Fruit fly (Drosophila melanogaster): Measurements from ENCODE around the gene PKD.

The PKD gene

DNA sequence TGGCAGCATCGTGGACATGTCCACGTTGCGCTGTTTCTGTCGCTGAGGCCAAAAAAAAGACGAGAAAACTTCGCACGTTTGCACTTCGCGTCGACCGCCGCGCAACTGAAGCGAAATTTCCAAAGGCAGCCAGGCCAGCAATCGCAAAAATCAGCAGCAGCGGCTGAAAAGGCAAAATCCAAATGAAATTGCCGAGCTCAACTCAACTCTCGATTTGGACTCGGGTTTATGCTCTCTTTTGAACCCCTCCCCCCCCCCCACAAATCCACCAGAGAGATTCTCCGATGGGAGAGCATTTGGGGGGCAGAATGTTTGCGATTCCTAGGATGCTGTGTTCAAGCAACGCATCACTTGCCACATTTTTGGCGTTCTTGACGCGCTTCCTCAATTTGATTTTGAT, at the start of gene PKD:
Gene PKD (minus strand): TSS at position 88 of the 400 bp plus-strand sequence.
- TF ChIP-seq Adf1 (GFP tag; IDR thresholded peaks at IDR 0.05) (peak; percentile 28; the same call in 1 of the 2 replicates), Trl (optimal IDR thresholded peaks at IDR 0.05) (peak in 1 of 2 experiments; percentile 56), Trl (GFP tag; optimal IDR thresholded peaks at IDR 0.05) (no peak), Rfx (GFP tag; IDR thresholded peaks at IDR 0.05) (peak; percentile 28; the same call in 1 of the 2 replicates), sim (GFP tag; IDR thresholded peaks at IDR 0.05) (no peak), abd-A (tag; optimal IDR thresholded peaks at IDR 0.05) (peak; percentile 80), Drgx (GFP tag; IDR thresholded peaks at IDR 0.05) (peak; percentile 41; the same call in 1 of the 2 replicates), Jarid2 (GFP tag; optimal IDR thresholded peaks at IDR 0.05) (peak; percentile 10), CG10147 (GFP tag; optimal IDR thresholded peaks at IDR 0.05) (no peak), CG10979 (tag; optimal IDR thresholded peaks at IDR 0.05) (no peak), CG15011 (GFP tag; optimal IDR thresholded peaks at IDR 0.05) (no peak), CG4617 (GFP tag; optimal IDR thresholded peaks at IDR 0.05; ENCODE audit: borderline replicate concordance) (no peak), Ada2b (GFP tag; IDR thresholded peaks at IDR 0.05) (no peak), Med (GFP tag) (peak; percentile 65), CG8290 (GFP tag; optimal IDR thresholded peaks at IDR 0.05) (no peak), CG8290 (tag; optimal IDR thresholded peaks at IDR 0.05) (peak in 1 of 2 experiments; percentile 13), D19B (GFP tag; optimal IDR thresholded peaks at IDR 0.05) (no peak), scrt (GFP tag; optimal IDR thresholded peaks at IDR 0.05) (peak; percentile 41), B-H1 (GFP tag; IDR thresholded peaks at IDR 0.05) (no peak), rib (GFP tag; IDR thresholded peaks at IDR 0.05) (0 out of 2 replicates have a peak, but pooled peaks have one; percentile 26), prd (optimal IDR thresholded peaks at IDR 0.05) (no peak), prd (GFP tag; IDR thresholded peaks at IDR 0.05) (0 out of 3 replicates have a peak, but pooled peaks have one; percentile 16), CG34224 (GFP tag; IDR thresholded peaks at IDR 0.05; ENCODE audit: partially characterized antibody) (0 out of 3 replicates have a peak, but pooled peaks have one; percentile 37), wdn (GFP tag; IDR thresholded peaks at IDR 0.05) (0 out of 2 replicates have a peak, but pooled peaks have one; percentile 36), Nf-YB (GFP tag; optimal IDR thresholded peaks at IDR 0.05) (no peak), z (GFP tag; IDR thresholded peaks at IDR 0.05) (peak; percentile 54; the same call in 1 of the 3 replicates), sd (tag; optimal IDR thresholded peaks at IDR 0.05) (peak; percentile 71), CG15514 (GFP tag; optimal IDR thresholded peaks at IDR 0.05) (peak; percentile 1), crol (GFP tag; IDR thresholded peaks at IDR 0.05) (peak; percentile 77), CG12071 (GFP tag; optimal IDR thresholded peaks at IDR 0.05) (peak; percentile 1), CG3726 (GFP tag; IDR thresholded peaks at IDR 0.05) (0 out of 3 replicates have a peak, but pooled peaks have one; percentile 23), CG34376 (GFP tag; optimal IDR thresholded peaks at IDR 0.05) (peak; percentile 24), CG13287 (GFP tag; IDR thresholded peaks at IDR 0.05; ENCODE audit: partially characterized antibody) (peak; percentile 8; the same call in 1 of the 2 replicates), Scr (GFP tag; IDR thresholded peaks at IDR 0.05; ENCODE audit: partially characterized antibody) (peak; percentile 9; the same call in 1 of the 2 replicates), so (GFP tag; IDR thresholded peaks at IDR 0.05) (0 out of 3 replicates have a peak, but pooled peaks have one; percentile 25), CG10543 (GFP tag; optimal IDR thresholded peaks at IDR 0.05) (peak; percentile 16), Deaf1 (tag; optimal IDR thresholded peaks at IDR 0.05) (peak; percentile 87), chinmo (GFP tag; IDR thresholded peaks at IDR 0.05; ENCODE audit: partially characterized antibody) (0 out of 4 replicates have a peak, but pooled peaks have one; percentile 53), CG9932 (GFP tag; IDR thresholded peaks at IDR 0.05) (0 out of 2 replicates have a peak, but pooled peaks have one; percentile 14), bbx (GFP tag; IDR thresholded peaks at IDR 0.05; ENCODE audit: partially characterized antibody) (0 out of 2 replicates have a peak, but pooled peaks have one; percentile 19), CG42726 (GFP tag; IDR thresholded peaks at IDR 0.05; ENCODE audit: partially characterized antibody) (peak; percentile 51; the same call in 1 of the 2 replicates), hkb (optimal IDR thresholded peaks at IDR 0.05) (no peak), hkb (GFP tag; IDR thresholded peaks at IDR 0.05) (0 out of 2 replicates have a peak, but pooled peaks have one; percentile 13)
